Worm (Caenorhabditis elegans): ENCODE results near the gene nmur-2.

- TF ChIP-seq nhr-76 (tag; optimal IDR thresholded peaks at IDR 0.05) (no peak), fkh-10 (GFP tag; optimal IDR thresholded peaks at IDR 0.05) (no peak), nhr-12 (tag; optimal IDR thresholded peaks at IDR 0.05) (no peak), ztf-11 (tag; optimal IDR thresholded peaks at IDR 0.05) (no peak), nhr-77 (tag; optimal IDR thresholded peaks at IDR 0.05) (no peak), ama-1 (optimal IDR thresholded peaks at IDR 0.05) (no peak), dpl-1 (GFP tag; optimal IDR thresholded peaks at IDR 0.05) (no peak), nhr-11 (tag; optimal IDR thresholded peaks at IDR 0.05) (no peak), fos-1 (tag; optimal IDR thresholded peaks at IDR 0.05) (no peak), snpc-4 (tag; optimal IDR thresholded peaks at IDR 0.05) (no peak), unc-62 (GFP tag; optimal IDR thresholded peaks at IDR 0.05) (no peak), irx-1 (tag; optimal IDR thresholded peaks at IDR 0.05) (no peak)
These were observed 40.7 kb downstream of the nmur-2 start, which contains the start of gene C50D2.6 for ce11 chrII:84134-84533.

All from whole organism, L1 larva.